Fruit fly (Drosophila melanogaster) S2 (cell line): Measurements from ENCODE around the gene CG32269.

Experiments
- CG8478 ChIP-seq: fragments of >200 bp; optimal IDR thresholded peaks from 2 replicates; lab custom pipeline; 2018
- CTCF ChIP-seq, 2 experiments: fragments of >200 bp; optimal IDR thresholded peaks; 2 replicates each; lab custom pipeline; 2018

CG32269 gene

dm6 chr3L:3244244-3245144 lies 35.7 kb upstream of the CG32269 start, which contains the start of gene CG12078:
Gene CG12078, minus strand, starts transcription at chr3L:3244294.
- TF ChIP-seq CTCF (optimal IDR thresholded peaks at IDR 0.05; lab: Kevin White, UChicago) = no peak

dm6 chr3L:3242121-3243083 lies 33.6 kb upstream of the CG32269 start:
- TF ChIP-seq CTCF (optimal IDR thresholded peaks at IDR 0.05; lab: Kevin White, UChicago) (no peak), CG8478 (lab: Kevin White, UChicago) (no peak)

- TF ChIP-seq CG8478 (lab: Kevin White, UChicago) = no peak
- no peak for TF ChIP-seq CTCF (optimal IDR thresholded peaks at IDR 0.05; lab: Kevin White, UChicago)
Observed at dm6 chr3L:3241368-3241640, 32.5 kb upstream of the CG32269 start.

- TF ChIP-seq CTCF (optimal IDR thresholded peaks at IDR 0.05; lab: Kevin White, UChicago) (no peak), CG8478 (lab: Kevin White, UChicago) (no peak)
Observed at dm6 chr3L:3240597-3241367, 32.0 kb upstream of the CG32269 start.

dm6 chr3L:3239785-3240596 lies 31.2 kb upstream of the CG32269 start:
- TF ChIP-seq CG8478 (lab: Kevin White, UChicago) (no peak), CTCF (optimal IDR thresholded peaks at IDR 0.05; lab: Kevin White, UChicago) (no peak)

dm6 chr3L:3239033-3239752 lies 30.4 kb upstream of the CG32269 start, which contains the start of gene CG17746:
Gene CG17746, minus strand, starts transcription at chr3L:3239578.
- TF ChIP-seq CG8478 (lab: Kevin White, UChicago) = no peak
- TF ChIP-seq CTCF (optimal IDR thresholded peaks at IDR 0.05; lab: Kevin White, UChicago) = peak; percentile 40 to 65

dm6 chr3L:3236319-3236718 lies 27.5 kb upstream of the CG32269 start:
- TF ChIP-seq CTCF (optimal IDR thresholded peaks at IDR 0.05; lab: Kevin White, UChicago) = no peak
- TF ChIP-seq CG8478 (lab: Kevin White, UChicago) = no peak

- no peak for TF ChIP-seq CTCF (optimal IDR thresholded peaks at IDR 0.05; lab: Kevin White, UChicago)
- TF ChIP-seq CG8478 (lab: Kevin White, UChicago) = no peak
Observed at dm6 chr3L:3226458-3226783, 17.6 kb upstream of the CG32269 start.

dm6 chr3L:3225769-3226457 lies 17.1 kb upstream of the CG32269 start:
- TF ChIP-seq CTCF (optimal IDR thresholded peaks at IDR 0.05; lab: Kevin White, UChicago) (no peak), CG8478 (lab: Kevin White, UChicago) (no peak)

- peak in 1 of 2 experiments; percentile 61 for TF ChIP-seq CTCF (optimal IDR thresholded peaks at IDR 0.05; lab: Kevin White, UChicago)
- TF ChIP-seq CG8478 (lab: Kevin White, UChicago) = no peak
Observed at dm6 chr3L:3224740-3225719, 16.2 kb upstream of the CG32269 start, which contains the start of gene Larp4B. Gene Larp4B, plus strand, starts transcription at chr3L:3224838.

- TF ChIP-seq CTCF (optimal IDR thresholded peaks at IDR 0.05; lab: Kevin White, UChicago) = no peak
- no peak for TF ChIP-seq CG8478 (lab: Kevin White, UChicago)
Observed at dm6 chr3L:3223390-3223914, 14.7 kb upstream of the CG32269 start.
